Worm (Caenorhabditis elegans) whole organism, late embryonic: ENCODE results near the gene crld-1.

Experiments
- F13H6.1 ChIP-seq: sonication (generic microtip); optimal IDR thresholded peaks from 2 replicates; lab custom pipeline; 2016; ENCODE audit warnings: missing genetic modification characterization, missing compliant biosample characterization
- ama-1 ChIP-seq: fragments of 150-350 bp; optimal IDR thresholded peaks from 2 replicates; lab custom pipeline; 2014
- ceh-18 ChIP-seq: sonication (generic microtip); optimal IDR thresholded peaks from 2 replicates; lab custom pipeline; 2016; ENCODE audit warnings: missing genetic modification characterization, missing compliant biosample characterization
- ceh-45 ChIP-seq: fragments of 200-800 bp; sonication (Bioruptor generic); IDR thresholded peaks from 2 replicates; pipeline ENCODE4 v1.3.6; 2022; ENCODE audit warnings: missing genetic modification reagents, missing genetic modification characterization, missing compliant biosample characterization
- dmd-4 ChIP-seq: sonication (generic microtip); optimal IDR thresholded peaks from 2 replicates; lab custom pipeline; 2016; ENCODE audit warnings: borderline replicate concordance, missing genetic modification characterization, missing compliant biosample characterization
- fkh-10 ChIP-seq: fragments of 150-350 bp; optimal IDR thresholded peaks from 2 replicates; lab custom pipeline; 2014; ENCODE audit warnings: missing biosample characterization, missing genetic modification reagents, missing genetic modification characterization
- fkh-6 ChIP-seq: sonication (generic microtip); optimal IDR thresholded peaks from 2 replicates; lab custom pipeline; 2016; ENCODE audit warnings: missing genetic modification characterization, missing compliant biosample characterization
- hlh-8 ChIP-seq: sonication (generic microtip); optimal IDR thresholded peaks from 2 replicates; lab custom pipeline; 2016; ENCODE audit warnings: missing genotype, missing genetic modification characterization, missing compliant biosample characterization
- pqm-1 ChIP-seq: sonication (generic microtip); optimal IDR thresholded peaks from 2 replicates; lab custom pipeline; 2016; ENCODE audit warnings: missing genetic modification characterization, missing compliant biosample characterization
- rnt-1 ChIP-seq: sonication (generic microtip); optimal IDR thresholded peaks from 2 replicates; lab custom pipeline; 2016; ENCODE audit warnings: missing genetic modification characterization, missing compliant biosample characterization
- tbx-2 ChIP-seq: sonication (generic microtip); optimal IDR thresholded peaks from 2 replicates; lab custom pipeline; 2016; ENCODE audit warnings: missing genetic modification characterization, missing compliant biosample characterization
- ztf-16 ChIP-seq: sonication (generic microtip); optimal IDR thresholded peaks from 2 replicates; lab custom pipeline; 2017; ENCODE audit warnings: missing genetic modification characterization, missing compliant biosample characterization

- TF ChIP-seq ama-1, result no peak
- no peak for TF ChIP-seq F13H6.1
- TF ChIP-seq ztf-16 (tag; lab: Kevin White, UChicago), result no peak
- TF ChIP-seq ceh-45, result no peak
- no peak for TF ChIP-seq ceh-18 (tag; lab: Kevin White, UChicago)
- TF ChIP-seq rnt-1 (tag; lab: Kevin White, UChicago), result no peak
- no peak for TF ChIP-seq fkh-6 (tag; lab: Kevin White, UChicago)
- no peak for TF ChIP-seq fkh-10
- TF ChIP-seq pqm-1 (tag; lab: Kevin White, UChicago), result no peak
- no peak for TF ChIP-seq hlh-8 (tag; lab: Kevin White, UChicago)
- TF ChIP-seq dmd-4, result no peak
- no peak for TF ChIP-seq tbx-2 (tag; lab: Kevin White, UChicago)
Observed at ce11 chrIV:13197282-13197681, 43.0 kb upstream of the crld-1 start, which contains the start of gene C48D1.1.
